Worm (Caenorhabditis elegans): Measurements from ENCODE around the gene str-79.

DNA sequence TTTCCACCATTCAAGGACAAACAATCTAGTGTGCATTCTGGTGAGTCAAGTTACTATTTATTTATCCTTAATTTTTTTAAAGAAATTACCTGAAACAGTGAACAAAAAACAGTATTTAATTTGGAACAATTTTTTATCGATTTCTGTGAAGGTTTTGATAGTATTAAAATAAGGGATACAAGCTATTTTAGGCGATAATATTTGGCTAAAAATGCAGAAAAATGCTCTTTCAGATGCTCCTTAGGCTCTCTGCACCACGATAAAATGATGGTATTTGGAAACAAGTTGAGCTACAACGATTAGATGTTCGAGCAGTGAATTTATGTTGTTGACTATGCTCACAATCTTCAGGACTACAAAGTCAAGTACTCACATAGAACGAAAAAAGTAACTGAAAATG, 6.0 kb downstream of the str-79 start, which contains the start of gene F52D2.6:
- TF ChIP-seq mcd-1 (GFP tag; IDR thresholded peaks at IDR 0.05) (no peak), snpc-1.1 (tag; optimal IDR thresholded peaks at IDR 0.05; ENCODE audit: insufficient read depth) (no peak), madf-8 (GFP tag; conservative IDR thresholded peaks at IDR 0.05) (no peak), attf-6 (GFP tag; IDR thresholded peaks at IDR 0.05) (no peak), unc-62 (GFP tag; optimal IDR thresholded peaks at IDR 0.05) (no peak), C17E4.6 (GFP tag; IDR thresholded peaks at IDR 0.05) (no peak), lag-1 (GFP tag; IDR thresholded peaks at IDR 0.05) (no peak), ama-1 (optimal IDR thresholded peaks at IDR 0.05) (no peak), ama-1 (GFP tag; optimal IDR thresholded peaks at IDR 0.05) (no peak), pha-4 (tag; optimal IDR thresholded peaks at IDR 0.05) (no peak), snpc-4 (GFP tag; optimal IDR thresholded peaks at IDR 0.05) (no peak), snpc-4 (tag; optimal IDR thresholded peaks at IDR 0.05) (no peak)
